Worm (Caenorhabditis elegans): ENCODE results near the gene srh-44.
"Not testable (repeated sequence)": the region's sequence is repeated elsewhere in the genome, so short reads cannot be mapped to it uniquely, and the experiment has no call there.

DNA sequence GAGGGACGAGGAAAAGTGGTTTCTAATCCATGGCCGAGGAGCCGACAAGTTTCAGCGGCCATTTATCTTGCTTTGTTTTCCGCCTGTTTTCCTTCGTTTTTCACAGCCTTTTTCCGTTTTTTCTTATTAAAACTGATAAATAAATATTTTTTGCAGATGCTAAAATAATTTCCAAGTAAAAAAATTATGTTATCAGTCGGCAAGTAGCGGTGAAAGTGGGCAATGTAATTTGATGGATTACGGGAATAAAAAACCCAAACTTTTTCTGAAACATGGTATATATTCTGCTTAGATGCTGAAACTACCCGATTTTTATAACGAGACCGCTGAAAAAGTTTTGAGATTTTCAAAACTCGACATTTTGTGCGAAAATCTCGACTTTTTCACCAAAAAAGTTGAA lies 37.1 kb downstream of the srh-44 start, which contains the start of gene dhgd-1:
- not testable (repeated sequence) for TF ChIP-seq nhr-77 (tag; optimal IDR thresholded peaks at IDR 0.05); madf-9 (GFP tag; conservative IDR thresholded peaks at IDR 0.05); ama-1 (optimal IDR thresholded peaks at IDR 0.05); vab-7 (GFP tag; IDR thresholded peaks at IDR 0.05); mxl-3 (GFP tag; optimal IDR thresholded peaks at IDR 0.05); unc-130 (GFP tag; optimal IDR thresholded peaks at IDR 0.05); hlh-30 (tag; optimal IDR thresholded peaks at IDR 0.05; ENCODE audit: insufficient read depth); tra-1 (GFP tag; IDR thresholded peaks at IDR 0.05); saeg-2 (GFP tag; IDR thresholded peaks at IDR 0.05); mxl-2 (GFP tag; conservative IDR thresholded peaks at IDR 0.05); nhr-28 (tag; optimal IDR thresholded peaks at IDR 0.05); nhr-111 (GFP tag; optimal IDR thresholded peaks at IDR 0.05); egl-27 (tag; optimal IDR thresholded peaks at IDR 0.05); unc-39 (tag; optimal IDR thresholded peaks at IDR 0.05)
